Fruit fly (Drosophila melanogaster) whole organism, embryonic: Measurements from ENCODE around the gene CG17786.

Experiments used
- B-H1 ChIP-seq: fragments of 200-800 bp; sonication (Bioruptor generic); IDR thresholded peaks from 3 replicates; pipeline ENCODE4 v1.3.6; 2022; ENCODE audit warnings: missing biosample characterization, missing genetic modification characterization
- Bteb2 ChIP-seq: fragments of 200-800 bp; sonication (Bioruptor generic); optimal IDR thresholded peaks from 2 replicates; lab custom pipeline; 2016; ENCODE audit warnings: missing biosample characterization, missing genetic modification characterization
- CG11504 ChIP-seq: fragments of 200-800 bp; sonication (Bioruptor generic); optimal IDR thresholded peaks from 3 replicates; lab custom pipeline; 2019; ENCODE audit warnings: missing biosample characterization, mild to moderate bottlenecking, missing genetic modification characterization, moderate library complexity
- CG14667 ChIP-seq: fragments of 200-800 bp; sonication (Bioruptor generic); IDR thresholded peaks from 2 replicates; pipeline ENCODE4 v1.3.6; 2022; ENCODE audit warnings: missing biosample characterization, missing genetic modification characterization
- CG1603 ChIP-seq: fragments of 200-800 bp; sonication (Bioruptor generic); optimal IDR thresholded peaks from 2 replicates; lab custom pipeline; 2019; ENCODE audit warnings: missing biosample characterization, mild to moderate bottlenecking, missing genetic modification characterization, moderate library complexity
- CG16815 ChIP-seq: fragments of 200-800 bp; sonication (Bioruptor generic); optimal IDR thresholded peaks from 3 replicates; lab custom pipeline; 2017; ENCODE audit warnings: missing biosample characterization, mild to moderate bottlenecking, missing genetic modification characterization
- CG17328 ChIP-seq: fragments of 200-800 bp; sonication (Bioruptor generic); IDR thresholded peaks from 2 replicates; pipeline ENCODE4 v1.3.6; 2022; ENCODE audit warnings: missing biosample characterization, missing genetic modification characterization
- CG17802 ChIP-seq: fragments of 200-800 bp; sonication (Bioruptor generic); optimal IDR thresholded peaks from 2 replicates; lab custom pipeline; 2018; ENCODE audit warnings: missing biosample characterization, mild to moderate bottlenecking, missing genetic modification characterization, moderate library complexity
- CG18011 ChIP-seq: fragments of 200-800 bp; sonication (Bioruptor generic); optimal IDR thresholded peaks from 2 replicates; lab custom pipeline; 2017; ENCODE audit warnings: missing biosample characterization, missing genetic modification characterization, mild to moderate bottlenecking, moderate library complexity, missing genotype
- CG18619 ChIP-seq: fragments of 200-800 bp; sonication (Bioruptor generic); optimal IDR thresholded peaks from 3 replicates; lab custom pipeline; 2017; ENCODE audit warnings: missing biosample characterization, mild to moderate bottlenecking, missing genetic modification characterization
- CG2120 ChIP-seq: fragments of 200-800 bp; sonication (Bioruptor generic); optimal IDR thresholded peaks from 3 replicates; lab custom pipeline; 2016; ENCODE audit warnings: missing biosample characterization, missing genetic modification characterization
- CG2129 ChIP-seq: fragments of 200-800 bp; sonication (Bioruptor generic); IDR thresholded peaks from 2 replicates; pipeline ENCODE4 v1.3.6; 2022; ENCODE audit warnings: missing biosample characterization, missing genetic modification characterization; ENCODE audit not compliant: partially characterized antibody
- CG30431 ChIP-seq: fragments of 200-800 bp; sonication (Bioruptor generic); optimal IDR thresholded peaks from 2 replicates; lab custom pipeline; 2017; ENCODE audit warnings: missing biosample characterization, missing genetic modification characterization
- CG3726 ChIP-seq: fragments of 200-800 bp; sonication (Bioruptor generic); IDR thresholded peaks from 3 replicates; pipeline ENCODE4, ENCODE4 v1.3.6; 2022; ENCODE audit warnings: missing biosample characterization, missing genetic modification characterization
- CG4424 ChIP-seq: fragments of 200-800 bp; sonication (Bioruptor generic); optimal IDR thresholded peaks from 3 replicates; lab custom pipeline; 2016; ENCODE audit warnings: missing biosample characterization, missing genetic modification characterization
- CG9817 ChIP-seq: fragments of 200-800 bp; sonication (Bioruptor generic); optimal IDR thresholded peaks from 2 replicates; lab custom pipeline; 2018; ENCODE audit warnings: missing biosample characterization, mild to moderate bottlenecking, missing genetic modification characterization, moderate library complexity
- CG9932 ChIP-seq: fragments of 200-800 bp; sonication (Bioruptor generic); IDR thresholded peaks from 2 replicates; pipeline ENCODE4 v1.3.6; 2022; ENCODE audit warnings: missing biosample characterization, missing genetic modification characterization
- D19A ChIP-seq: fragments of 200-800 bp; optimal IDR thresholded peaks from 3 replicates; lab custom pipeline; 2019; ENCODE audit warnings: missing biosample characterization, mild to moderate bottlenecking, missing genetic modification characterization, moderate library complexity
- Dbx ChIP-seq: fragments of 200-800 bp; sonication (Bioruptor generic); IDR thresholded peaks from 3 replicates; pipeline ENCODE4 v1.3.6; 2022; ENCODE audit warnings: missing biosample characterization, missing genetic modification characterization
- Dek ChIP-seq: fragments of 200-800 bp; sonication (Bioruptor generic); optimal IDR thresholded peaks from 3 replicates; lab custom pipeline; 2019; ENCODE audit warnings: missing biosample characterization, mild to moderate bottlenecking, missing genetic modification characterization, moderate library complexity
- Dfd ChIP-seq, 2 experiments: fragments of >200 bp; optimal IDR thresholded peaks; 2 replicates each; lab custom pipeline; 2017; ENCODE audit warnings: missing biosample characterization in 2 of 2, missing genetic modification characterization in 2 of 2
- Elba2 ChIP-seq: fragments of 200-800 bp; sonication (Bioruptor generic); optimal IDR thresholded peaks from 3 replicates; lab custom pipeline; 2016; ENCODE audit warnings: missing biosample characterization, missing genetic modification characterization
- HmgD ChIP-seq: fragments of 200-800 bp; sonication (Bioruptor generic); optimal IDR thresholded peaks from 3 replicates; lab custom pipeline; 2016; ENCODE audit warnings: missing biosample characterization, missing genetic modification characterization
- Hmx ChIP-seq: fragments of 200-800 bp; sonication (Bioruptor generic); optimal IDR thresholded peaks from 2 replicates; lab custom pipeline; 2016; ENCODE audit warnings: missing biosample characterization, missing genetic modification characterization
- MESR4 ChIP-seq: fragments of 200-800 bp; sonication (Bioruptor generic); optimal IDR thresholded peaks from 2 replicates; lab custom pipeline; 2018; ENCODE audit warnings: missing biosample characterization, mild to moderate bottlenecking, missing genetic modification characterization, moderate library complexity
- Mad ChIP-seq: fragments of 200-800 bp; sonication (Bioruptor generic); optimal IDR thresholded peaks from 2 replicates; lab custom pipeline; 2016; ENCODE audit warnings: missing biosample characterization, missing genetic modification characterization
- NC2α ChIP-seq: fragments of 200-800 bp; sonication (Bioruptor generic); optimal IDR thresholded peaks from 2 replicates; lab custom pipeline; 2016; ENCODE audit warnings: missing biosample characterization, missing genetic modification characterization
- NK7.1 ChIP-seq: fragments of 200-800 bp; sonication (Bioruptor generic); optimal IDR thresholded peaks from 3 replicates; lab custom pipeline; 2016; ENCODE audit warnings: missing biosample characterization, missing genetic modification characterization
- PHDP ChIP-seq: fragments of 200-800 bp; sonication (Bioruptor generic); optimal IDR thresholded peaks from 3 replicates; lab custom pipeline; 2018; ENCODE audit warnings: missing biosample characterization, mild to moderate bottlenecking, missing genetic modification characterization, moderate library complexity
- Pdp1 ChIP-seq, 2 experiments: fragments of 200-800 bp; sonication (Bioruptor generic); optimal IDR thresholded peaks; 3 replicates each; lab custom pipeline; 2016; ENCODE audit warnings: missing biosample characterization in 2 of 2, missing genetic modification characterization in 2 of 2, mild to moderate bottlenecking in 1 of 2, moderate library complexity in 1 of 2
- Ravus ChIP-seq: fragments of 200-800 bp; sonication (Bioruptor generic); IDR thresholded peaks from 2 replicates; pipeline ENCODE4 v1.3.6; 2022; ENCODE audit warnings: missing biosample characterization, missing genetic modification characterization
- al ChIP-seq: fragments of 200-800 bp; sonication (Bioruptor generic); IDR thresholded peaks from 2 replicates; pipeline ENCODE4 v1.3.6; 2022; ENCODE audit warnings: missing biosample characterization, missing genetic modification characterization
- ap ChIP-seq: fragments of 200-800 bp; sonication (Bioruptor generic); IDR thresholded peaks from 2 replicates; pipeline ENCODE4 v1.3.6; 2022; ENCODE audit warnings: missing biosample characterization, missing genetic modification characterization
- ara ChIP-seq: fragments of 200-800 bp; sonication (Bioruptor generic); IDR thresholded peaks from 2 replicates; pipeline ENCODE4 v1.3.6; 2022; ENCODE audit warnings: missing biosample characterization, missing genetic modification characterization
- ash1 ChIP-seq: fragments of 200-800 bp; sonication (Bioruptor generic); optimal IDR thresholded peaks from 2 replicates; lab custom pipeline; 2018; ENCODE audit warnings: missing biosample characterization, mild to moderate bottlenecking, missing genetic modification characterization
- crol ChIP-seq: fragments of 200-800 bp; sonication (Bioruptor generic); IDR thresholded peaks from 2 replicates; pipeline ENCODE4 v1.3.6; 2022; ENCODE audit warnings: missing biosample characterization, missing genetic modification characterization
- dan ChIP-seq: fragments of 200-800 bp; sonication (Bioruptor generic); IDR thresholded peaks from 2 replicates; pipeline ENCODE4 v1.3.6; 2022; ENCODE audit warnings: missing biosample characterization, missing genetic modification characterization
- danr ChIP-seq: fragments of 200-800 bp; sonication (Bioruptor generic); IDR thresholded peaks from 2 replicates; pipeline ENCODE4 v1.3.6; 2022; ENCODE audit warnings: missing biosample characterization, missing genetic modification characterization
- disco-r ChIP-seq: fragments of 200-800 bp; sonication (Bioruptor generic); optimal IDR thresholded peaks from 2 replicates; lab custom pipeline; 2016; ENCODE audit warnings: missing biosample characterization, missing genetic modification characterization
- emc ChIP-seq: fragments of 200-800 bp; sonication (Bioruptor generic); optimal IDR thresholded peaks from 2 replicates; lab custom pipeline; 2016; ENCODE audit warnings: missing biosample characterization, missing genetic modification characterization
- gem ChIP-seq: fragments of 200-800 bp; sonication (Bioruptor generic); optimal IDR thresholded peaks from 2 replicates; lab custom pipeline; 2019; ENCODE audit warnings: missing biosample characterization, mild to moderate bottlenecking, missing genetic modification characterization, moderate library complexity
- gfzf ChIP-seq: fragments of 200-800 bp; sonication (Bioruptor generic); optimal IDR thresholded peaks from 2 replicates; lab custom pipeline; 2016; ENCODE audit warnings: missing biosample characterization, mild to moderate bottlenecking, missing genetic modification characterization, moderate library complexity
- kni ChIP-seq: fragments of 200-800 bp; sonication (Bioruptor generic); optimal IDR thresholded peaks from 3 replicates; lab custom pipeline; 2017; ENCODE audit warnings: mild to moderate bottlenecking, missing biosample characterization, missing genetic modification reagents, missing genetic modification characterization
- nom ChIP-seq: fragments of 200-800 bp; sonication (Bioruptor generic); optimal IDR thresholded peaks from 2 replicates; lab custom pipeline; 2017; ENCODE audit warnings: missing biosample characterization, missing genetic modification characterization, mild to moderate bottlenecking, moderate library complexity, missing genetic modification reagents
- pfk ChIP-seq: fragments of 200-800 bp; sonication (Bioruptor generic); optimal IDR thresholded peaks from 2 replicates; lab custom pipeline; 2018; ENCODE audit warnings: missing biosample characterization, mild to moderate bottlenecking, missing genetic modification characterization, moderate library complexity
- repo ChIP-seq: fragments of 200-800 bp; sonication (Bioruptor generic); optimal IDR thresholded peaks from 2 replicates; lab custom pipeline; 2016; ENCODE audit warnings: missing biosample characterization, missing genetic modification characterization
- schlank ChIP-seq: fragments of 200-800 bp; sonication (Bioruptor generic); optimal IDR thresholded peaks from 2 replicates; lab custom pipeline; 2018; ENCODE audit warnings: missing biosample characterization, mild to moderate bottlenecking, missing genetic modification characterization
- seq ChIP-seq: fragments of 200-800 bp; sonication (Bioruptor generic); IDR thresholded peaks from 2 replicates; pipeline ENCODE4 v1.3.6; 2022; ENCODE audit warnings: missing biosample characterization, missing genetic modification characterization
- slou ChIP-seq: fragments of 200-800 bp; sonication (Bioruptor generic); optimal IDR thresholded peaks from 3 replicates; lab custom pipeline; 2016; ENCODE audit warnings: missing biosample characterization, missing genetic modification characterization
- tx ChIP-seq: fragments of 200-800 bp; sonication (Bioruptor generic); optimal IDR thresholded peaks from 2 replicates; lab custom pipeline; 2016; ENCODE audit warnings: missing biosample characterization, missing genetic modification characterization
- unc-4 ChIP-seq: fragments of 200-800 bp; sonication (Bioruptor generic); IDR thresholded peaks from 2 replicates; pipeline ENCODE4 v1.3.6; 2022; ENCODE audit warnings: missing biosample characterization, missing genetic modification characterization; ENCODE audit not compliant: partially characterized antibody
- yki ChIP-seq: fragments of >200 bp; optimal IDR thresholded peaks from 3 replicates; lab custom pipeline; 2018

CG17786 gene

dm6 chr3R:24188619-24189018 is 29.9 kb downstream of the CG17786 start, which contains the start of gene CG5515 (continued):
- TF ChIP-seq emc (GFP tag; lab: Kevin White, UChicago) (peak; percentile 51), pfk (GFP tag; lab: Kevin White, UChicago) (no peak), CG3726 (GFP tag; lab: Robert Waterston, UW) (peak; percentile 10; the same call in 1 of the 3 replicates), kni (peak; percentile 3), CG18011 (peak; percentile 66), dan (GFP tag; lab: Robert Waterston, UW) (no peak), Dek (peak; percentile 29), CG14667 (GFP tag; lab: Robert Waterston, UW) (no peak), Dfd (GFP tag; optimal IDR thresholded peaks at IDR 0.05; lab: Kevin White, UChicago) (no peak), schlank (tag; lab: Kevin White, UChicago) (no peak), CG9932 (peak; percentile 88), CG2120 (GFP tag; lab: Kevin White, UChicago) (peak; percentile 91), NK7.1 (peak; percentile 29), crol (GFP tag; lab: Robert Waterston, UW) (no peak), PHDP (tag; lab: Kevin White, UChicago) (peak; percentile 86), CG9817 (peak; percentile 82), slou (GFP tag; lab: Kevin White, UChicago) (no peak), tx (GFP tag; lab: Kevin White, UChicago) (peak; percentile 79), Hmx (GFP tag; lab: Kevin White, UChicago) (peak; percentile 41), CG1603 (peak; percentile 86), D19A (tag; lab: Kevin White, UChicago) (no peak), danr (GFP tag; lab: Robert Waterston, UW) (no peak), HmgD (GFP tag; lab: Kevin White, UChicago) (peak; percentile 71), CG18619 (GFP tag; lab: Kevin White, UChicago) (peak; percentile 65), nom (GFP tag; lab: Kevin White, UChicago) (no peak), disco-r (GFP tag; lab: Kevin White, UChicago) (peak; percentile 57), Mad (GFP tag; lab: Kevin White, UChicago) (peak; percentile 81), al (GFP tag; lab: Robert Waterston, UW) (peak; percentile 72), gem (tag; lab: Kevin White, UChicago) (peak; percentile 92), Pdp1 (GFP tag; optimal IDR thresholded peaks at IDR 0.05; lab: Kevin White, UChicago) (peak; percentile 75 to 77), seq (GFP tag; lab: Robert Waterston, UW) (no peak), yki (no peak), Bteb2 (GFP tag; lab: Kevin White, UChicago) (peak; percentile 84), gfzf (GFP tag; lab: Kevin White, UChicago) (peak; percentile 42), unc-4 (GFP tag; lab: Robert Waterston, UW) (peak; percentile 58), Elba2 (GFP tag; lab: Kevin White, UChicago) (no peak), B-H1 (peak; percentile 61), NC2α (GFP tag; lab: Kevin White, UChicago) (peak; percentile 49), CG17802 (tag; lab: Kevin White, UChicago) (peak; percentile 59), CG16815 (GFP tag; lab: Kevin White, UChicago) (peak; percentile 69), ara (GFP tag; lab: Robert Waterston, UW) (peak; percentile 80), CG4424 (GFP tag; lab: Kevin White, UChicago) (peak; percentile 68), CG17328 (GFP tag; lab: Robert Waterston, UW) (peak; percentile 85), repo (peak; percentile 54), ap (GFP tag; lab: Robert Waterston, UW) (peak; percentile 50), CG30431 (GFP tag; lab: Kevin White, UChicago) (peak; percentile 36), Dbx (GFP tag; lab: Robert Waterston, UW) (peak; percentile 89), CG2129 (GFP tag; lab: Robert Waterston, UW) (no peak), CG11504 (tag; lab: Kevin White, UChicago) (no peak), ash1 (no peak), Ravus (peak; percentile 4; the same call in 1 of the 2 replicates), MESR4 (GFP tag; lab: Kevin White, UChicago) (peak; percentile 59)
